Fruit fly (Drosophila melanogaster): Measurements from ENCODE around the gene CG32269.

CG32269 gene

dm6 chr3L:3249997-3250774, 41.4 kb upstream of the CG32269 start (continued):
- TF ChIP-seq p53 (GFP tag; optimal IDR thresholded peaks at IDR 0.05) (peak; percentile 65), bab2 (GFP tag; optimal IDR thresholded peaks at IDR 0.05) (peak; percentile 93), rib (GFP tag; IDR thresholded peaks at IDR 0.05) (no peak; the same call in none of the 2 replicates), CG15011 (GFP tag; optimal IDR thresholded peaks at IDR 0.05) (peak; percentile 94), ken (GFP tag; IDR thresholded peaks at IDR 0.05) (peak; percentile 71; the same call in 2 of the 3 replicates), Oaz (GFP tag; IDR thresholded peaks at IDR 0.05) (peak; percentile 66), CG31388 (GFP tag; optimal IDR thresholded peaks at IDR 0.05) (peak; percentile 78), chif (GFP tag; optimal IDR thresholded peaks at IDR 0.05) (peak; percentile 97), CG31441 (GFP tag; IDR thresholded peaks at IDR 0.05) (peak; percentile 96), prd (optimal IDR thresholded peaks at IDR 0.05) (no peak), prd (GFP tag; IDR thresholded peaks at IDR 0.05) (peak; percentile 93), CG8478 (optimal IDR thresholded peaks at IDR 0.05) (no peak), CG13123 (GFP tag; optimal IDR thresholded peaks at IDR 0.05) (peak; percentile 85), Eip74EF (GFP tag; optimal IDR thresholded peaks at IDR 0.05) (peak in 1 of 2 experiments; percentile 95), CG15479 (GFP tag; optimal IDR thresholded peaks at IDR 0.05) (peak; percentile 12), NC2β (GFP tag; optimal IDR thresholded peaks at IDR 0.05) (peak; percentile 92), CG4360 (GFP tag; IDR thresholded peaks at IDR 0.05) (peak; percentile 68), CoRest (tag; optimal IDR thresholded peaks at IDR 0.05) (peak; percentile 98), sna (GFP tag; IDR thresholded peaks at IDR 0.05; ENCODE audit: partially characterized antibody) (no peak), CG17385 (GFP tag; optimal IDR thresholded peaks at IDR 0.05) (peak; percentile 92), Hr3 (GFP tag; optimal IDR thresholded peaks at IDR 0.05) (peak; percentile 96), maf-S (GFP tag; optimal IDR thresholded peaks at IDR 0.05) (peak; percentile 90), CG8944 (GFP tag; optimal IDR thresholded peaks at IDR 0.05) (peak; percentile 94), HLH54F (GFP tag; optimal IDR thresholded peaks at IDR 0.05) (peak; percentile 95), slou (GFP tag; optimal IDR thresholded peaks at IDR 0.05) (peak; percentile 91), CG14014 (GFP tag; IDR thresholded peaks at IDR 0.05) (peak; percentile 88), CG18619 (GFP tag; optimal IDR thresholded peaks at IDR 0.05) (peak; percentile 97), cwo (GFP tag; optimal IDR thresholded peaks at IDR 0.05) (peak; percentile 90), CG9727 (GFP tag; optimal IDR thresholded peaks at IDR 0.05) (peak; percentile 98), tna (GFP tag; IDR thresholded peaks at IDR 0.05; ENCODE audit: partially characterized antibody) (peak; percentile 58; the same call in 1 of the 2 replicates), Abd-B (GFP tag; optimal IDR thresholded peaks at IDR 0.05) (peak; percentile 95), mam (GFP tag; optimal IDR thresholded peaks at IDR 0.05) (peak; percentile 95), MTF-1 (GFP tag; optimal IDR thresholded peaks at IDR 0.05; ENCODE audit: borderline replicate concordance) (peak; percentile 38), CG4730 (GFP tag; IDR thresholded peaks at IDR 0.05) (peak; percentile 80), Nf-YA (GFP tag; IDR thresholded peaks at IDR 0.05) (peak; percentile 59; the same call in 1 of the 2 replicates), Med (GFP tag) (peak; percentile 97), stwl (tag; optimal IDR thresholded peaks at IDR 0.05) (no peak), CG4328 (GFP tag; optimal IDR thresholded peaks at IDR 0.05) (peak; percentile 92), Xbp1 (GFP tag; optimal IDR thresholded peaks at IDR 0.05) (peak; percentile 96), Pdp1 (GFP tag; optimal IDR thresholded peaks at IDR 0.05) (peak; percentile 92 to 96), zen2 (GFP tag; IDR thresholded peaks at IDR 0.05; ENCODE audit: partially characterized antibody) (0 out of 3 replicates have a peak, but pooled peaks have one; percentile 6), corto (GFP tag; optimal IDR thresholded peaks at IDR 0.05) (peak; percentile 37), sug (tag; optimal IDR thresholded peaks at IDR 0.05) (peak; percentile 92), CG14667 (GFP tag; IDR thresholded peaks at IDR 0.05) (peak; percentile 83), CG6175 (GFP tag; IDR thresholded peaks at IDR 0.05) (peak; percentile 51; the same call in 1 of the 3 replicates), CG18476 (GFP tag; optimal IDR thresholded peaks at IDR 0.05) (peak; percentile 92), CG13424 (tag; optimal IDR thresholded peaks at IDR 0.05) (peak; percentile 97), CG43689 (GFP tag; IDR thresholded peaks at IDR 0.05) (no peak), gsb (GFP tag; IDR thresholded peaks at IDR 0.05) (peak; percentile 67)
